Fruit fly (Drosophila melanogaster) whole organism, prepupa: ENCODE data around the gene Mnn1.
A peak's percentile ranks its signal among the peaks of the same experiment; 100 is the strongest.

Experiments used
- Blimp-1 ChIP-seq: fragments of 200-800 bp; sonication (Bioruptor generic); optimal IDR thresholded peaks from 3 replicates; lab custom pipeline; 2017; ENCODE audit warnings: missing biosample characterization, missing genetic modification characterization, mild to moderate bottlenecking, moderate library complexity, missing genetic modification reagents
- CG10631 ChIP-seq: fragments of 200-800 bp; sonication (Bioruptor generic); optimal IDR thresholded peaks from 2 replicates; lab custom pipeline; 2016; ENCODE audit warnings: missing biosample characterization, missing genetic modification characterization
- CG11294 ChIP-seq: fragments of 200-800 bp; sonication (Bioruptor generic); IDR thresholded peaks from 2 replicates; pipeline ENCODE4 v1.3.6; 2022; ENCODE audit warnings: missing biosample characterization, missing genetic modification characterization
- CG11762 ChIP-seq: fragments of 200-800 bp; sonication (Bioruptor generic); optimal IDR thresholded peaks from 3 replicates; lab custom pipeline; 2016; ENCODE audit warnings: missing biosample characterization, missing genetic modification characterization; ENCODE audit not compliant: insufficient read depth
- CG11902 ChIP-seq: fragments of 200-800 bp; sonication (Bioruptor generic); optimal IDR thresholded peaks from 3 replicates; lab custom pipeline; 2016; ENCODE audit warnings: missing biosample characterization, missing genetic modification characterization
- CG15336 ChIP-seq: fragments of 200-800 bp; sonication (Bioruptor generic); IDR thresholded peaks from 2 replicates; pipeline ENCODE4 v1.3.6; 2022; ENCODE audit warnings: missing biosample characterization, missing genetic modification characterization
- CG16779 ChIP-seq: fragments of 200-800 bp; sonication (Bioruptor generic); optimal IDR thresholded peaks from 3 replicates; lab custom pipeline; 2017; ENCODE audit warnings: missing biosample characterization, mild to moderate bottlenecking, missing genetic modification characterization
- CG3032 ChIP-seq: fragments of 200-800 bp; optimal IDR thresholded peaks from 2 replicates; lab custom pipeline; 2019; ENCODE audit warnings: missing biosample characterization, mild to moderate bottlenecking, missing genetic modification characterization, moderate library complexity
- CG34406 ChIP-seq: fragments of 200-800 bp; sonication (Bioruptor generic); optimal IDR thresholded peaks from 3 replicates; lab custom pipeline; 2016; ENCODE audit warnings: missing biosample characterization, missing genetic modification characterization
- CG3919 ChIP-seq: fragments of 200-800 bp; sonication (Bioruptor generic); optimal IDR thresholded peaks from 3 replicates; lab custom pipeline; 2016; ENCODE audit warnings: missing biosample characterization, missing genetic modification characterization
- CG6163 ChIP-seq: fragments of 200-800 bp; sonication (Bioruptor generic); IDR thresholded peaks from 3 replicates; pipeline ENCODE4 v1.3.6; 2022; ENCODE audit warnings: missing biosample characterization, missing genetic modification characterization
- CG6808 ChIP-seq: fragments of 200-800 bp; sonication (Bioruptor generic); optimal IDR thresholded peaks from 3 replicates; lab custom pipeline; 2017; ENCODE audit warnings: missing biosample characterization, missing genetic modification characterization, mild to moderate bottlenecking, moderate library complexity, missing genetic modification reagents
- CG6854 ChIP-seq: fragments of 200-800 bp; sonication (Bioruptor generic); optimal IDR thresholded peaks from 2 replicates; lab custom pipeline; 2017; ENCODE audit warnings: missing biosample characterization, mild to moderate bottlenecking, missing genetic modification characterization
- CG7368 ChIP-seq: fragments of 200-800 bp; sonication (Bioruptor generic); optimal IDR thresholded peaks from 3 replicates; lab custom pipeline; 2016; ENCODE audit warnings: missing biosample characterization, missing genetic modification characterization
- CG8119 ChIP-seq: fragments of 200-800 bp; sonication (Bioruptor generic); IDR thresholded peaks from 3 replicates; pipeline ENCODE4 v1.3.6; 2022; ENCODE audit warnings: missing biosample characterization, missing genetic modification characterization
- CG8632 ChIP-seq: fragments of 200-800 bp; sonication (Bioruptor generic); optimal IDR thresholded peaks from 3 replicates; lab custom pipeline; 2016; ENCODE audit warnings: missing biosample characterization, missing genetic modification characterization
- CG9139 ChIP-seq: fragments of 200-800 bp; sonication (Bioruptor generic); optimal IDR thresholded peaks from 3 replicates; lab custom pipeline; 2017; ENCODE audit warnings: missing biosample characterization, mild to moderate bottlenecking, missing genetic modification characterization
- Eip75B ChIP-seq: fragments of 200-800 bp; sonication (Bioruptor generic); optimal IDR thresholded peaks from 3 replicates; lab custom pipeline; 2016; ENCODE audit warnings: missing biosample characterization, missing genetic modification characterization
- Eip93F ChIP-seq: fragments of 200-800 bp; sonication (Bioruptor generic); optimal IDR thresholded peaks from 2 replicates; lab custom pipeline; 2016; ENCODE audit warnings: missing biosample characterization, mild to moderate bottlenecking, missing genetic modification characterization
- Ets21C ChIP-seq: fragments of 200-800 bp; sonication (Bioruptor generic); optimal IDR thresholded peaks from 3 replicates; lab custom pipeline; 2016; ENCODE audit warnings: missing biosample characterization, missing genetic modification characterization
- Ets96B ChIP-seq: fragments of 200-800 bp; optimal IDR thresholded peaks from 2 replicates; lab custom pipeline; 2019; ENCODE audit warnings: missing biosample characterization, mild to moderate bottlenecking, missing genetic modification characterization, moderate library complexity
- Gug ChIP-seq: fragments of 200-800 bp; sonication (Bioruptor generic); IDR thresholded peaks from 2 replicates; pipeline ENCODE4 v1.3.6; 2022; ENCODE audit warnings: missing biosample characterization, missing genetic modification characterization
- Hr38 ChIP-seq: sonication (Bioruptor generic); optimal IDR thresholded peaks from 2 replicates; lab custom pipeline; 2016; ENCODE audit warnings: missing biosample characterization, missing genetic modification characterization
- Met ChIP-seq: fragments of 200-800 bp; sonication (Bioruptor generic); optimal IDR thresholded peaks from 3 replicates; lab custom pipeline; 2016; ENCODE audit warnings: missing biosample characterization, missing genetic modification characterization
- OdsH ChIP-seq: fragments of 200-800 bp; sonication (Bioruptor generic); optimal IDR thresholded peaks from 3 replicates; lab custom pipeline; 2016; ENCODE audit warnings: missing biosample characterization, missing genetic modification characterization
- Smox ChIP-seq: fragments of 200-800 bp; sonication (Bioruptor generic); optimal IDR thresholded peaks from 3 replicates; lab custom pipeline; 2016; ENCODE audit warnings: missing biosample characterization, missing genetic modification characterization
- Sox102F ChIP-seq: fragments of 200-800 bp; sonication (Bioruptor generic); optimal IDR thresholded peaks from 2 replicates; lab custom pipeline; 2016; ENCODE audit warnings: missing biosample characterization, mild to moderate bottlenecking, missing genetic modification characterization
- Sox14 ChIP-seq: fragments of 200-800 bp; sonication (Bioruptor generic); optimal IDR thresholded peaks from 3 replicates; lab custom pipeline; 2016; ENCODE audit warnings: missing biosample characterization, missing genetic modification characterization
- Sox15 ChIP-seq: fragments of 200-800 bp; sonication (Bioruptor generic); optimal IDR thresholded peaks from 3 replicates; lab custom pipeline; 2016; ENCODE audit warnings: missing biosample characterization, missing genetic modification characterization
- achi ChIP-seq: fragments of 200-800 bp; sonication (Bioruptor generic); optimal IDR thresholded peaks from 3 replicates; lab custom pipeline; 2016; ENCODE audit warnings: missing biosample characterization, missing genetic modification characterization
- dac ChIP-seq: fragments of 200-800 bp; sonication (Bioruptor generic); optimal IDR thresholded peaks from 2 replicates; lab custom pipeline; 2017; ENCODE audit warnings: missing biosample characterization, mild to moderate bottlenecking, missing genetic modification characterization
- dsx ChIP-seq: fragments of 200-800 bp; optimal IDR thresholded peaks from 3 replicates; lab custom pipeline; 2019; ENCODE audit warnings: missing biosample characterization, mild to moderate bottlenecking, missing genetic modification characterization, moderate library complexity; ENCODE audit not compliant: poor library complexity, severe bottlenecking
- eg ChIP-seq: fragments of 200-800 bp; sonication (Bioruptor generic); IDR thresholded peaks from 3 replicates; pipeline ENCODE4 v1.3.6; 2022; ENCODE audit warnings: missing biosample characterization, missing genetic modification characterization
- esn ChIP-seq: fragments of 200-800 bp; sonication (Bioruptor generic); optimal IDR thresholded peaks from 2 replicates; lab custom pipeline; 2016; ENCODE audit warnings: missing biosample characterization, mild to moderate bottlenecking, missing genetic modification characterization, moderate library complexity
- fd85E ChIP-seq: fragments of 200-800 bp; sonication (Bioruptor generic); optimal IDR thresholded peaks from 3 replicates; lab custom pipeline; 2016; ENCODE audit warnings: missing biosample characterization, missing genetic modification characterization
- lz ChIP-seq: fragments of 200-800 bp; sonication (Bioruptor generic); optimal IDR thresholded peaks from 3 replicates; lab custom pipeline; 2016; ENCODE audit warnings: missing biosample characterization, missing genetic modification characterization
- pdm3 ChIP-seq: fragments of 200-800 bp; sonication (Bioruptor generic); optimal IDR thresholded peaks from 3 replicates; lab custom pipeline; 2016; ENCODE audit warnings: missing biosample characterization, missing genetic modification characterization
- spab ChIP-seq: fragments of 200-800 bp; sonication (Bioruptor generic); optimal IDR thresholded peaks from 2 replicates; lab custom pipeline; 2017; ENCODE audit warnings: missing biosample characterization, mild to moderate bottlenecking, missing genetic modification characterization, missing genetic modification reagents
- ss ChIP-seq, 2 experiments: fragments of 200-800 bp; sonication (Bioruptor generic); optimal IDR thresholded peaks; 2 replicates in 1 of 2; 3 replicates in 1 of 2; lab custom pipeline; 2017 to 2018; ENCODE audit warnings: mild to moderate bottlenecking in 2 of 2, missing biosample characterization in 2 of 2, missing genetic modification characterization in 2 of 2, moderate library complexity in 1 of 2
- svp ChIP-seq: fragments of 200-800 bp; sonication (Bioruptor generic); peaks from one replicate; lab custom pipeline; 2016; ENCODE audit warnings: missing biosample characterization, missing genetic modification characterization
- topi ChIP-seq: fragments of 200-800 bp; sonication (Bioruptor generic); optimal IDR thresholded peaks from 3 replicates; lab custom pipeline; 2016; ENCODE audit warnings: missing biosample characterization, missing genetic modification characterization
- vri ChIP-seq: fragments of 200-800 bp; sonication (Bioruptor generic); optimal IDR thresholded peaks from 3 replicates; lab custom pipeline; 2016; ENCODE audit warnings: missing biosample characterization, mild to moderate bottlenecking, missing genetic modification characterization

Mnn1 gene

DNA sequence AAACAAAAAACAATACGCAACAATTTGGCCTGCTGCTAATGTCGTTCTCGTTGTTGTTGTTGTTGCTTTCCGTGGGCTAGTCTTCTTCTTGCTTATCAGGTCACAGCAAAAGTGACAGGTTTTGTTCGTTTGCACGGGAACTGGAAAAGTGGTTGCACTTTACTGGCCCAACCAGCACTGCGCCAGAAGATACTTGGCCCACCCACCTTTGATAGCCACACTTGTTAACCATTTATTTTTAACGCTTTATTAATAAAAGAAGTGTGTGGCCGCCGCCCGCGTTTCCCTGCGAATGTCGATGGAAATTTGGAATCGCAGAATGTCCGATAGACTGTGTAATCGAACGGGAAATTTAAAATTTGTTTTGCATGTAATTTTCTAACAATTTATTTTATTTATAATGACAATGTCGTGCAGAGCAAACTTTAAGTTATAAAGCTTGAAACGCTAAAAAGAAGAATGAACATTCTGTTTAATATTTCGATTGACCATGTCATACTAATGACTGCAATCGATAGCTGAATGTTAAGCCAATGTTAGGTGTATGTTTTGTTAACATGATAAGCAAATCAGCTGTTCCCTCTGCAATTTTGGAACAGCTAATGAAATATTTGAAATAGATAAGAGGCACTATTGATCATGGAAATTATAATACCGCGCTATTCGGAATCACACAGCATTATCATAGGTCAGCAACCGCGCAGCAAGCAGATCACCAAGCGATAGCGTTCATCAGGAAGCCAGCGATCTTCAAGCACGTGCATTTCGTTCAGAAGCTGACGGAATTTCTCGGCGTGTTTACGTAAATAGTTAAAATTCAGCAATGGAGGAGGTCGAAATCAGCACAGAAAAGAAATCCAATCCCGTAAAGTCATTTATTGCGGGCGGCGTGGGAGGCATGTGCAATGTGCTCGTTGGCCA, 28.9 kb upstream of the Mnn1 start, which contains the start of the genes CG31908 and MME1 (continued):
- TF ChIP-seq pdm3 (GFP tag; lab: Kevin White, UChicago) (peak; percentile 28), CG11294 (no peak), dac (no peak), fd85E (GFP tag; lab: Kevin White, UChicago) (no peak), dsx (no peak), CG3919 (GFP tag; lab: Kevin White, UChicago) (peak; percentile 29), eg (GFP tag; lab: Robert Waterston, UW) (no peak), vri (GFP tag; lab: Kevin White, UChicago) (peak; percentile 27), Smox (GFP tag; lab: Kevin White, UChicago) (peak; percentile 24), esn (GFP tag; lab: Kevin White, UChicago) (peak; percentile 68), CG8119 (GFP tag; lab: Robert Waterston, UW) (no peak; the same call in 2 of the 3 replicates), CG10631 (peak; percentile 29), Blimp-1 (GFP tag; lab: Kevin White, UChicago) (no peak), CG6163 (GFP tag; lab: Robert Waterston, UW) (no peak), CG9139 (GFP tag; lab: Kevin White, UChicago) (no peak), CG8632 (GFP tag; lab: Kevin White, UChicago) (peak; percentile 1), Eip75B (GFP tag; lab: Kevin White, UChicago) (peak; percentile 47), CG11762 (no peak), CG7368 (GFP tag; lab: Kevin White, UChicago) (no peak), Ets96B (tag; lab: Kevin White, UChicago) (no peak), ss (GFP tag; optimal IDR thresholded peaks at IDR 0.05; lab: Kevin White, UChicago) (no peak), Sox14 (GFP tag; lab: Kevin White, UChicago) (peak; percentile 52), CG6808 (GFP tag; lab: Kevin White, UChicago) (no peak), Ets21C (GFP tag; lab: Kevin White, UChicago) (no peak), Sox15 (GFP tag; lab: Kevin White, UChicago) (no peak)

DNA sequence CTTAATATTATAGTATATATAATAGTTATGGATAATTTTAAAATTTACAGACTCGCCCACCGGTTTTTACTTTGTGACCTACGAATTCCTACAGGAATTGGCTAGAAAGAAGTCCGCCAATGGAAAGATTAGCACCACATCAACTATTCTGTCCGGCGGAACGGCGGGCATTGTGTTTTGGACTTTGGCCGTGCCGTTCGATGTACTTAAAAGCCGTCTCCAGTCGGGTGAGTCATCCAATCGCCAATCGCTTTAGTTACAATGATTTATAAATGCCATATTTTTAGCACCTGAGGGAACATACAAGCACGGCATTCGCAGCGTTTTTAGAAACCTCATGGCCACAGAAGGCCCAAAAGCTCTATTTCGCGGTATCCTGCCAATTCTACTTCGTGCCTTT, 27.7 kb upstream of the Mnn1 start:
- peak; percentile 1 for TF ChIP-seq CG6854 (GFP tag; lab: Kevin White, UChicago)
- TF ChIP-seq Smox (GFP tag; lab: Kevin White, UChicago): no peak

DNA sequence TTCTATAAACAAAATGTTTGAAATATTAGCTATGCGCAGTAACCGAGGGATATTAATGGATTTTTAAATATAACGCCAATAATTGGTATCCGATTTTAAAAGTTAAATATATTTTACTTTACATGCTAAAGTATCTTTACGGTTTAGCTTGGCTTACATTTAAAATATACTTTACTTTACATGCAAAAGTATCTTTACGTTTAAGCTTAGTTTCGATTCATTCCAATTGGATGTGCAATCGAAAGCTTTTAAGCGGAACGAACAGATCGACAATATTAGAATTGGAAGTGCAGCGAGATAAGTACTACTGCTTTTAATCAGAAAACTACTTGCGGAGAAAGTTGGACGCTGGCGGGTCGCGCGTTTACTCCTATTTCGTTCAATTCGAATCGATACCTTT, 27.1 kb upstream of the Mnn1 start:
- no peak for TF ChIP-seq CG10631

DNA sequence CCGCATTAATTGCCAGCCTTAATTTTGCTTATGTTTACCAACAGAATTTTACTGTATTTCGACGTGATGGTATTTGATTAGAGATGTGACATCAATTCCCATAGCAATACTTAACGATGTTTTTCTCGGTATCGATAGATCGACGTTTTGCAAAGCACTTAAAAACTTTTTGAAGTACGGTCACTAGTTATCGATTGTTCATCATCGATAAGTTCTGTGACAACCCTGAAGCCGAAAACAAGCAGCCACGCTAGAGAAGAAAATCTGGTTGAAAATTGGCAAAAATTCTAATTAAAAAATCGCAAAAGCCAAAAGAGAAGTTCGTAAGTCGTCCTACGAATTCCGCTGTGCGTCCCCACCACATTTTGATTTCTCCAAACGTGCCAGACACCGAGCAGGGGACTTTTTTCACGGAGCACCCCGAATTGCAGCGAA, 23.6 kb upstream of the Mnn1 start, which contains the start of the genes Rab30 and Caper:
Rab30 (minus strand) TSS at position 90 of the 435 bp plus-strand sequence.
Caper (plus strand) TSS at position 205 of the 435 bp plus-strand sequence.
- TF ChIP-seq eg (GFP tag; lab: Robert Waterston, UW) (no peak), CG7368 (GFP tag; lab: Kevin White, UChicago) (no peak), CG6808 (GFP tag; lab: Kevin White, UChicago) (no peak), Blimp-1 (GFP tag; lab: Kevin White, UChicago) (no peak), OdsH (GFP tag; lab: Kevin White, UChicago) (peak; percentile 13), CG34406 (GFP tag; lab: Kevin White, UChicago) (no peak), CG3032 (peak; percentile 12), fd85E (GFP tag; lab: Kevin White, UChicago) (no peak), CG11294 (no peak), CG16779 (tag; lab: Kevin White, UChicago) (no peak), achi (GFP tag; lab: Kevin White, UChicago) (no peak), Hr38 (no peak), pdm3 (GFP tag; lab: Kevin White, UChicago) (no peak), Gug (GFP tag; lab: Robert Waterston, UW) (no peak), Smox (GFP tag; lab: Kevin White, UChicago) (no peak), svp (GFP tag; lab: Kevin White, UChicago) (no peak), CG3919 (GFP tag; lab: Kevin White, UChicago) (peak; percentile 35), Sox102F (GFP tag; lab: Kevin White, UChicago) (no peak), Met (GFP tag; lab: Kevin White, UChicago) (peak; percentile 21), CG11902 (GFP tag; lab: Kevin White, UChicago) (no peak), CG6854 (GFP tag; lab: Kevin White, UChicago) (no peak), Eip93F (GFP tag; lab: Kevin White, UChicago) (no peak), esn (GFP tag; lab: Kevin White, UChicago) (peak; percentile 56), ss (GFP tag; optimal IDR thresholded peaks at IDR 0.05; lab: Kevin White, UChicago) (no peak), lz (peak; percentile 58), topi (GFP tag; lab: Kevin White, UChicago) (peak; percentile 42), spab (GFP tag; lab: Kevin White, UChicago) (no peak), Ets21C (GFP tag; lab: Kevin White, UChicago) (no peak), Sox15 (GFP tag; lab: Kevin White, UChicago) (no peak), CG8632 (GFP tag; lab: Kevin White, UChicago) (no peak), CG15336 (GFP tag; lab: Robert Waterston, UW) (no peak)
